Fruit fly (Drosophila melanogaster) whole organism, embryonic: ENCODE measurements around the gene mAcon1.

Experiments used
- Antp ChIP-seq: fragments of 200-800 bp; sonication (Bioruptor generic); optimal IDR thresholded peaks from 3 replicates; lab custom pipeline; 2016; ENCODE audit warnings: missing biosample characterization, missing genetic modification characterization
- CG1024 ChIP-seq: fragments of 200-800 bp; sonication (Bioruptor generic); IDR thresholded peaks from 2 replicates; pipeline ENCODE4 v1.3.6; 2022; ENCODE audit warnings: missing biosample characterization, missing genetic modification characterization
- CG10979 ChIP-seq: fragments of 200-800 bp; sonication (Bioruptor generic); optimal IDR thresholded peaks from 2 replicates; lab custom pipeline; 2018; ENCODE audit warnings: missing biosample characterization, mild to moderate bottlenecking, missing genetic modification characterization, moderate library complexity
- CG11560 ChIP-seq: fragments of 200-800 bp; sonication (Bioruptor generic); IDR thresholded peaks from 3 replicates; pipeline ENCODE4 v1.3.6; 2022; ENCODE audit warnings: missing biosample characterization, missing genetic modification characterization
- CG12299 ChIP-seq: fragments of 200-800 bp; sonication (Bioruptor generic); optimal IDR thresholded peaks from 2 replicates; lab custom pipeline; 2018; ENCODE audit warnings: missing biosample characterization, mild to moderate bottlenecking, missing genetic modification characterization
- CG12391 ChIP-seq: fragments of 200-800 bp; sonication (Bioruptor generic); optimal IDR thresholded peaks from 3 replicates; lab custom pipeline; 2018; ENCODE audit warnings: missing biosample characterization, mild to moderate bottlenecking, missing genetic modification characterization, moderate library complexity
- CG13296 ChIP-seq: fragments of 200-800 bp; sonication (Bioruptor generic); optimal IDR thresholded peaks from 3 replicates; lab custom pipeline; 2018; ENCODE audit warnings: missing biosample characterization, mild to moderate bottlenecking, missing genetic modification characterization
- CG13624 ChIP-seq: fragments of 200-800 bp; sonication (Bioruptor generic); optimal IDR thresholded peaks from 2 replicates; lab custom pipeline; 2016; ENCODE audit warnings: missing biosample characterization, missing genetic modification characterization
- CG13775 ChIP-seq: fragments of 200-800 bp; sonication (Bioruptor generic); optimal IDR thresholded peaks from 3 replicates; lab custom pipeline; 2017; ENCODE audit warnings: missing biosample characterization, mild to moderate bottlenecking, missing genetic modification characterization
- CG15269 ChIP-seq: fragments of 200-800 bp; sonication (Bioruptor generic); optimal IDR thresholded peaks from 2 replicates; lab custom pipeline; 2018; ENCODE audit warnings: missing biosample characterization, mild to moderate bottlenecking, missing genetic modification characterization, moderate library complexity
- CG15601 ChIP-seq: fragments of 200-800 bp; sonication (Bioruptor generic); optimal IDR thresholded peaks from 3 replicates; lab custom pipeline; 2019; ENCODE audit warnings: missing biosample characterization, mild to moderate bottlenecking, missing genetic modification characterization, moderate library complexity
- CG1602 ChIP-seq: fragments of 200-800 bp; sonication (Bioruptor generic); optimal IDR thresholded peaks from 3 replicates; lab custom pipeline; 2016; ENCODE audit warnings: missing biosample characterization, missing genetic modification characterization
- CG31365 ChIP-seq: fragments of 200-800 bp; sonication (Bioruptor generic); optimal IDR thresholded peaks from 2 replicates; lab custom pipeline; 2018; ENCODE audit warnings: missing biosample characterization, mild to moderate bottlenecking, missing genetic modification characterization
- CG32532 ChIP-seq: fragments of 200-800 bp; sonication (Bioruptor generic); IDR thresholded peaks from 2 replicates; pipeline ENCODE4 v1.3.6; 2022; ENCODE audit warnings: missing biosample characterization, missing genetic modification characterization
- CG4424 ChIP-seq: fragments of 200-800 bp; sonication (Bioruptor generic); optimal IDR thresholded peaks from 3 replicates; lab custom pipeline; 2016; ENCODE audit warnings: missing biosample characterization, missing genetic modification characterization
- CG5953 ChIP-seq: fragments of 200-800 bp; sonication (Bioruptor generic); IDR thresholded peaks from 2 replicates; pipeline ENCODE4 v1.3.6; 2022; ENCODE audit warnings: missing biosample characterization, missing genetic modification characterization
- CG6689 ChIP-seq: fragments of 200-800 bp; sonication (Bioruptor generic); IDR thresholded peaks from 2 replicates; pipeline ENCODE4 v1.3.6; 2022; ENCODE audit warnings: missing biosample characterization, missing genetic modification characterization
- CG7271 ChIP-seq: fragments of 200-800 bp; sonication (Bioruptor generic); optimal IDR thresholded peaks from 2 replicates; lab custom pipeline; 2018; ENCODE audit warnings: missing biosample characterization, mild to moderate bottlenecking, missing genetic modification characterization, moderate library complexity
- CG7357 ChIP-seq: fragments of 200-800 bp; sonication (Bioruptor generic); IDR thresholded peaks from 3 replicates; pipeline ENCODE4 v1.3.6; 2022; ENCODE audit warnings: missing biosample characterization, missing genetic modification characterization
- CG8290 ChIP-seq, 3 experiments: fragments of 200-800 bp; sonication (Bioruptor generic); optimal IDR thresholded peaks; 2 replicates each; lab custom pipeline; 2016 to 2019; ENCODE audit warnings: missing biosample characterization in 3 of 3, missing genetic modification characterization in 3 of 3, mild to moderate bottlenecking in 2 of 3, moderate library complexity in 1 of 3
- CG8388 ChIP-seq: fragments of 200-800 bp; sonication (Bioruptor generic); optimal IDR thresholded peaks from 2 replicates; lab custom pipeline; 2019; ENCODE audit warnings: missing biosample characterization, mild to moderate bottlenecking, missing genetic modification characterization, moderate library complexity
- CG8944 ChIP-seq: fragments of 200-800 bp; sonication (Bioruptor generic); optimal IDR thresholded peaks from 3 replicates; lab custom pipeline; 2016; ENCODE audit warnings: missing biosample characterization, missing genetic modification characterization
- CG9609 ChIP-seq: fragments of 200-800 bp; sonication (Bioruptor generic); optimal IDR thresholded peaks from 3 replicates; lab custom pipeline; 2016; ENCODE audit warnings: missing biosample characterization, missing genetic modification characterization
- CG9876 ChIP-seq: fragments of 200-800 bp; sonication (Bioruptor generic); optimal IDR thresholded peaks from 2 replicates; lab custom pipeline; 2016; ENCODE audit warnings: missing biosample characterization, missing genetic modification characterization
- Deaf1 ChIP-seq: fragments of 200-800 bp; optimal IDR thresholded peaks from 3 replicates; lab custom pipeline; 2019; ENCODE audit warnings: missing biosample characterization, mild to moderate bottlenecking, missing genetic modification characterization, moderate library complexity
- Dip3 ChIP-seq: fragments of 200-800 bp; sonication (Bioruptor generic); optimal IDR thresholded peaks from 3 replicates; lab custom pipeline; 2016; ENCODE audit warnings: missing biosample characterization, missing genetic modification characterization
- Dref ChIP-seq: fragments of 200-800 bp; sonication (Bioruptor generic); IDR thresholded peaks from 2 replicates; pipeline ENCODE4 v1.3.6; 2022; ENCODE audit warnings: missing biosample characterization, missing genetic modification characterization
- Drgx ChIP-seq: fragments of 200-800 bp; sonication (Bioruptor generic); IDR thresholded peaks from 2 replicates; pipeline ENCODE4 v1.3.6; 2022; ENCODE audit warnings: missing biosample characterization, missing genetic modification characterization
- Fer1 ChIP-seq: fragments of 200-800 bp; sonication (Bioruptor generic); optimal IDR thresholded peaks from 2 replicates; lab custom pipeline; 2017; ENCODE audit warnings: missing biosample characterization, mild to moderate bottlenecking, missing genetic modification characterization
- Hey ChIP-seq: fragments of 200-800 bp; sonication (Bioruptor generic); optimal IDR thresholded peaks from 3 replicates; lab custom pipeline; 2018; ENCODE audit warnings: missing biosample characterization, mild to moderate bottlenecking, missing genetic modification characterization
- Hr3 ChIP-seq: fragments of 200-800 bp; sonication (Bioruptor generic); optimal IDR thresholded peaks from 3 replicates; lab custom pipeline; 2016; ENCODE audit warnings: missing biosample characterization, missing genetic modification characterization
- Jarid2 ChIP-seq: fragments of 200-800 bp; sonication (Bioruptor generic); optimal IDR thresholded peaks from 3 replicates; lab custom pipeline; 2017; ENCODE audit warnings: mild to moderate bottlenecking, missing biosample characterization, missing genetic modification reagents, missing genetic modification characterization
- Mrtf ChIP-seq: fragments of 200-800 bp; sonication (Bioruptor generic); IDR thresholded peaks from 3 replicates; pipeline ENCODE4 v1.3.6; 2022; ENCODE audit warnings: missing biosample characterization, missing genetic modification characterization
- Nf-YA ChIP-seq: fragments of 200-800 bp; sonication (Bioruptor generic); IDR thresholded peaks from 2 replicates; pipeline ENCODE4 v1.3.6; 2022; ENCODE audit warnings: missing biosample characterization, missing genetic modification characterization
- NfI ChIP-seq: fragments of 200-800 bp; sonication (Bioruptor generic); optimal IDR thresholded peaks from 3 replicates; lab custom pipeline; 2018; ENCODE audit warnings: missing biosample characterization, mild to moderate bottlenecking, missing genetic modification characterization, moderate library complexity
- Sry-β ChIP-seq: fragments of 200-800 bp; sonication (Bioruptor generic); optimal IDR thresholded peaks from 2 replicates; lab custom pipeline; 2018; ENCODE audit warnings: missing biosample characterization, mild to moderate bottlenecking, missing genetic modification characterization, moderate library complexity
- Usf ChIP-seq: fragments of 200-800 bp; sonication (Bioruptor generic); optimal IDR thresholded peaks from 2 replicates; lab custom pipeline; 2017; ENCODE audit warnings: missing genotype, missing biosample characterization, missing genetic modification characterization
- ase ChIP-seq: fragments of 200-800 bp; sonication (Bioruptor generic); IDR thresholded peaks from 3 replicates; pipeline ENCODE4 v1.3.6; 2022; ENCODE audit warnings: missing biosample characterization, missing genetic modification characterization
- chinmo ChIP-seq: fragments of 200-800 bp; sonication (Bioruptor generic); IDR thresholded peaks from 4 replicates; pipeline ENCODE4 v1.3.6; 2022; ENCODE audit warnings: missing biosample characterization, missing genetic modification characterization; ENCODE audit not compliant: partially characterized antibody
- da ChIP-seq: fragments of 200-800 bp; sonication (Bioruptor generic); optimal IDR thresholded peaks from 2 replicates; lab custom pipeline; 2016; ENCODE audit warnings: missing biosample characterization, missing genetic modification characterization
- ems ChIP-seq: fragments of 200-800 bp; sonication (Bioruptor generic); optimal IDR thresholded peaks from 3 replicates; lab custom pipeline; 2016; ENCODE audit warnings: missing biosample characterization, missing genetic modification characterization
- esg ChIP-seq: fragments of 200-800 bp; sonication (Bioruptor generic); conservative IDR thresholded peaks from 2 replicates; pipeline ENCODE4 v1.3.6; 2022; ENCODE audit warnings: missing biosample characterization, missing genetic modification characterization
- gcm2 ChIP-seq: fragments of 200-800 bp; sonication (Bioruptor generic); optimal IDR thresholded peaks from 2 replicates; lab custom pipeline; 2016; ENCODE audit warnings: missing biosample characterization, missing genetic modification characterization
- hbn ChIP-seq: fragments of 200-800 bp; sonication (Bioruptor generic); IDR thresholded peaks from 2 replicates; pipeline ENCODE4 v1.3.6; 2022; ENCODE audit warnings: missing biosample characterization, missing genetic modification characterization; ENCODE audit not compliant: partially characterized antibody
- odd ChIP-seq: fragments of 200-800 bp; sonication (Bioruptor generic); optimal IDR thresholded peaks from 2 replicates; lab custom pipeline; 2017; ENCODE audit warnings: missing biosample characterization, mild to moderate bottlenecking, missing genetic modification characterization
- pnt ChIP-seq: fragments of 200-800 bp; sonication (Bioruptor generic); optimal IDR thresholded peaks from 3 replicates; lab custom pipeline; 2016; ENCODE audit warnings: missing biosample characterization, missing genetic modification characterization
- pum ChIP-seq: fragments of 200-800 bp; sonication (Bioruptor generic); optimal IDR thresholded peaks from 2 replicates; lab custom pipeline; 2016; ENCODE audit warnings: missing biosample characterization, missing genetic modification characterization
- run ChIP-seq: fragments of 200-800 bp; sonication (Bioruptor generic); optimal IDR thresholded peaks from 3 replicates; lab custom pipeline; 2018; ENCODE audit warnings: missing biosample characterization, mild to moderate bottlenecking, missing genetic modification characterization
- slbo ChIP-seq: fragments of 200-800 bp; sonication (Bioruptor generic); IDR thresholded peaks from 2 replicates; pipeline ENCODE4 v1.3.6; 2022; ENCODE audit warnings: missing biosample characterization, missing genetic modification characterization
- sqz ChIP-seq: fragments of 200-800 bp; sonication (Bioruptor generic); optimal IDR thresholded peaks from 3 replicates; lab custom pipeline; 2018; ENCODE audit warnings: missing biosample characterization, mild to moderate bottlenecking, missing genetic modification characterization
- twi ChIP-seq: fragments of 200-800 bp; optimal IDR thresholded peaks from 2 replicates; lab custom pipeline; 2019; ENCODE audit warnings: missing biosample characterization, mild to moderate bottlenecking, missing genetic modification characterization, moderate library complexity
- vvl ChIP-seq: fragments of 200-800 bp; sonication (Bioruptor generic); IDR thresholded peaks from 2 replicates; pipeline ENCODE4 v1.3.6; 2022; ENCODE audit warnings: missing biosample characterization, missing genetic modification characterization
- yki ChIP-seq: fragments of >200 bp; optimal IDR thresholded peaks from 3 replicates; lab custom pipeline; 2018

Gene mAcon1

DNA sequence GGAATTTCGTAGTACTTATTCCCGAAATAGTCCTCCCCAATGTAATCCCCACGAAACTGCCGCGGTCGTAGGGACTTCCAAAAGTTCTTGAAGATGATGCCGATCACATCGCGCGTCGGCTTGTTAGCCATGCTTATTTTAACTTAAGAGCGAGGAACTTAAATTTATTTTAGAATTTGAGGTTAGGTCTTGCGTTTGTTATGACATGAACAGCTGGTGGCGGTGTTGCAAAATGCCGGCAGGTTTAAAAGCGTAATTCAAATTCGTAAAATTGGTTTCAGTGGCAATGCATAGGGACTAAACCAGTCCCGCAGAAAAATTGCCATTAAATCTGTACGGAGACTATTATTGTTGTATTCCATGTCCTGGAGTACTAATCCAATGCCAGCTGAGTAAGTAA, 1.9 kb upstream of the mAcon1 start (continued):
- TF ChIP-seq sqz (GFP tag; lab: Kevin White, UChicago) (no peak), CG13624 (GFP tag; lab: Kevin White, UChicago) (peak; percentile 14), CG9876 (GFP tag; lab: Kevin White, UChicago) (no peak), gcm2 (no peak), CG12299 (tag; lab: Kevin White, UChicago) (no peak), esg (GFP tag; lab: Robert Waterston, UW) (no peak), twi (tag; lab: Kevin White, UChicago) (no peak), Mrtf (GFP tag; lab: Robert Waterston, UW) (no peak), CG13296 (GFP tag; lab: Kevin White, UChicago) (no peak), da (GFP tag; lab: Kevin White, UChicago) (no peak), run (no peak), pnt (GFP tag; lab: Kevin White, UChicago) (no peak), CG32532 (GFP tag; lab: Robert Waterston, UW) (no peak), CG11560 (tag; lab: Robert Waterston, UW) (no peak), CG6689 (GFP tag; lab: Robert Waterston, UW) (no peak), CG7357 (GFP tag; lab: Robert Waterston, UW) (no peak), yki (lab: Kevin White, UChicago) (no peak), CG8388 (GFP tag; lab: Kevin White, UChicago) (no peak), Jarid2 (GFP tag; lab: Kevin White, UChicago) (no peak), hbn (GFP tag; lab: Robert Waterston, UW) (no peak), CG4424 (GFP tag; lab: Kevin White, UChicago) (no peak), Fer1 (GFP tag; lab: Kevin White, UChicago) (no peak), CG13775 (GFP tag; lab: Kevin White, UChicago) (no peak), CG15601 (tag; lab: Kevin White, UChicago) (no peak), ems (GFP tag; lab: Kevin White, UChicago) (no peak), ase (GFP tag; lab: Robert Waterston, UW) (no peak), CG15269 (tag; lab: Kevin White, UChicago) (no peak), odd (GFP tag; lab: Kevin White, UChicago) (no peak), CG10979 (tag; lab: Kevin White, UChicago) (no peak), CG8290 (GFP tag; optimal IDR thresholded peaks at IDR 0.05; lab: Kevin White, UChicago) (no peak), CG8290 (tag; optimal IDR thresholded peaks at IDR 0.05; lab: Kevin White, UChicago) (peak in 1 of 2 experiments; percentile 44), CG9609 (GFP tag; lab: Kevin White, UChicago) (no peak), Nf-YA (GFP tag; lab: Robert Waterston, UW) (no peak), Dref (GFP tag; lab: Robert Waterston, UW) (no peak), NfI (GFP tag; lab: Kevin White, UChicago) (no peak), Dip3 (GFP tag; lab: Kevin White, UChicago) (no peak), Hr3 (no peak), Usf (GFP tag; lab: Kevin White, UChicago) (no peak), Antp (GFP tag; lab: Kevin White, UChicago) (no peak), Hey (no peak), Sry-β (peak; percentile 79), vvl (GFP tag; lab: Robert Waterston, UW) (no peak), CG12391 (tag; lab: Kevin White, UChicago) (peak; percentile 0), CG7271 (tag; lab: Kevin White, UChicago) (no peak), CG1024 (GFP tag; lab: Robert Waterston, UW) (no peak), chinmo (GFP tag; lab: Robert Waterston, UW) (no peak), Deaf1 (tag; lab: Kevin White, UChicago) (no peak), CG8944 (no peak), CG1602 (GFP tag; lab: Kevin White, UChicago) (no peak), CG31365 (tag; lab: Kevin White, UChicago) (no peak), slbo (GFP tag; lab: Robert Waterston, UW) (no peak), pum (GFP tag; lab: Kevin White, UChicago) (no peak), Drgx (GFP tag; lab: Robert Waterston, UW) (no peak), CG5953 (GFP tag; lab: Robert Waterston, UW) (no peak)
